Worm (Caenorhabditis elegans): Measurements from ENCODE around the gene ztf-22.

- no peak for TF ChIP-seq ZK546.5 (tag; optimal IDR thresholded peaks at IDR 0.05)
- TF ChIP-seq ztf-4 (tag; optimal IDR thresholded peaks at IDR 0.05), result no peak
- TF ChIP-seq ceh-82 (tag; optimal IDR thresholded peaks at IDR 0.05), result no peak
- no peak for TF ChIP-seq fos-1 (tag; optimal IDR thresholded peaks at IDR 0.05)
- no peak for TF ChIP-seq nhr-11 (tag; optimal IDR thresholded peaks at IDR 0.05)
- TF ChIP-seq skn-1 (tag; optimal IDR thresholded peaks at IDR 0.05), result no peak
- no peak for TF ChIP-seq nhr-237 (tag; optimal IDR thresholded peaks at IDR 0.05)
- TF ChIP-seq aly-2 (tag; optimal IDR thresholded peaks at IDR 0.05), result no peak
- TF ChIP-seq lin-13 (GFP tag; optimal IDR thresholded peaks at IDR 0.05), result no peak
- no peak for TF ChIP-seq crh-2 (tag; optimal IDR thresholded peaks at IDR 0.05)
- TF ChIP-seq unc-62 (GFP tag; optimal IDR thresholded peaks at IDR 0.05), result no peak
- no peak for TF ChIP-seq ama-1 (optimal IDR thresholded peaks at IDR 0.05)
- no peak for TF ChIP-seq elt-3 (tag; optimal IDR thresholded peaks at IDR 0.05)
- TF ChIP-seq lin-39 (tag; optimal IDR thresholded peaks at IDR 0.05), result no peak
These were observed 12.3 kb upstream of the ztf-22 start for ce11 chrII:13297935-13298334.

Measured in whole organism, L2 larva.